Worm (Caenorhabditis elegans) whole organism, mixed stage, embryonic: ENCODE results near the gene yif-1.

ENCODE experiments used
- bed-3 ChIP-seq: fragments of 200-800 bp; sonication (Bioruptor generic); optimal IDR thresholded peaks from 3 replicates; lab custom pipeline; 2018; ENCODE audit warnings: mild to moderate bottlenecking, missing genetic modification characterization, moderate library complexity, missing compliant biosample characterization
- ces-1 ChIP-seq: fragments of 150-350 bp; optimal IDR thresholded peaks from 2 replicates; lab custom pipeline; 2014; ENCODE audit warnings: missing biosample characterization, missing genetic modification reagents, missing genetic modification characterization
- cnd-1 ChIP-seq: fragments of 200-800 bp; sonication (Bioruptor generic); optimal IDR thresholded peaks from 2 replicates; lab custom pipeline; 2018; ENCODE audit warnings: mild to moderate bottlenecking, missing genetic modification characterization, missing compliant biosample characterization
- elt-3 ChIP-seq: fragments of 150-350 bp; optimal IDR thresholded peaks from 2 replicates; lab custom pipeline; 2014; ENCODE audit warnings: missing biosample characterization, missing genetic modification characterization
- lsy-2 ChIP-seq: fragments of 150-350 bp; optimal IDR thresholded peaks from 2 replicates; lab custom pipeline; 2014; ENCODE audit warnings: missing biosample characterization, missing genetic modification characterization
- mep-1 ChIP-seq: fragments of 150-350 bp; optimal IDR thresholded peaks from 2 replicates; lab custom pipeline; 2017; ENCODE audit warnings: missing biosample characterization, missing genetic modification reagents, missing genetic modification characterization, inconsistent platforms
- nhr-12 ChIP-seq: fragments of 150-350 bp; optimal IDR thresholded peaks from 2 replicates; lab custom pipeline; 2014; ENCODE audit warnings: missing biosample characterization, missing genetic modification characterization
- nhr-237 ChIP-seq: fragments of 150-350 bp; optimal IDR thresholded peaks from 2 replicates; lab custom pipeline; 2014; ENCODE audit warnings: missing biosample characterization, missing genetic modification characterization
- snpc-4 ChIP-seq: fragments of 150-350 bp; optimal IDR thresholded peaks from 2 replicates; lab custom pipeline; 2014; ENCODE audit warnings: missing biosample characterization, missing genetic modification characterization
- sptf-1 ChIP-seq: sonication (generic microtip); optimal IDR thresholded peaks from 2 replicates; lab custom pipeline; 2017; ENCODE audit warnings: mild to moderate bottlenecking, missing genetic modification characterization, moderate library complexity, missing compliant biosample characterization
- unc-62 ChIP-seq: fragments of 150-350 bp; optimal IDR thresholded peaks from 2 replicates; lab custom pipeline; 2014; ENCODE audit warnings: missing biosample characterization, missing genetic modification reagents, missing genetic modification characterization

DNA sequence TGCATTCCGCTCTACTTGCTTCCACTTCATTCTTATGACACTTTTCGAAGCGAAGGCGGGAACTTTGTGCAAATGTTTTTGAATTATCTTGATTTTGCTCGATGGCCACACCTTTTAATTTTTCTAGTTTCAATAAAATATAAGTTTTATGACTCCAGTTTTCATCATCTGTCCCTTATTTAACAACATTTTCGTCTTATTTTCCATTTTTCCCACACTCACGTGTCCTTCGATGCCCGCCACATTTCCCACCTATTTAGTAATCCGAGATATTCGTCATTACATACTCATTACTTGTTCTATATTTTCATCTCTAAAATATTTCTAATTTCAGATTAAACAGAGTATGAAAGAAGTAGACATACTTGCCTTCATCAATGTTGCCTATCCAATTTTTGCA, 39.7 kb upstream of the yif-1 start, which contains the start of gene srd-49:
- TF ChIP-seq sptf-1 (tag; lab: Kevin White, UChicago) (no peak), nhr-12 (tag; lab: Kevin White, UChicago) (no peak), lsy-2 (tag; lab: Kevin White, UChicago) (no peak), snpc-4 (no peak), cnd-1 (no peak), unc-62 (GFP tag; lab: Kevin White, UChicago) (no peak), nhr-237 (tag; lab: Kevin White, UChicago) (no peak), elt-3 (tag; lab: Kevin White, UChicago) (no peak), ces-1 (GFP tag; lab: Kevin White, UChicago) (no peak), bed-3 (GFP tag; lab: Kevin White, UChicago) (no peak), mep-1 (no peak)
